Worm (Caenorhabditis elegans) whole organism, late embryonic: ENCODE data around the gene Y32H12A.1.

ENCODE experiments used
- C08G9.2 ChIP-seq: sonication (generic microtip); optimal IDR thresholded peaks from 2 replicates; lab custom pipeline; 2016; ENCODE audit warnings: mild to moderate bottlenecking, missing genetic modification characterization, moderate library complexity, missing compliant biosample characterization
- F13H6.1 ChIP-seq: sonication (generic microtip); optimal IDR thresholded peaks from 2 replicates; lab custom pipeline; 2016; ENCODE audit warnings: missing genetic modification characterization, missing compliant biosample characterization
- K02D7.2 ChIP-seq: sonication (generic microtip); optimal IDR thresholded peaks from 2 replicates; lab custom pipeline; 2017; ENCODE audit warnings: mild to moderate bottlenecking, missing genetic modification characterization, missing compliant biosample characterization
- T23F11.4 ChIP-seq: fragments of 200-800 bp; sonication (Bioruptor generic); optimal IDR thresholded peaks from 2 replicates; lab custom pipeline; 2018; ENCODE audit warnings: mild to moderate bottlenecking, missing genetic modification characterization, missing compliant biosample characterization
- ceh-31 ChIP-seq: sonication (generic microtip); optimal IDR thresholded peaks from 2 replicates; lab custom pipeline; 2016; ENCODE audit warnings: missing genetic modification characterization, missing compliant biosample characterization
- ceh-45 ChIP-seq: fragments of 200-800 bp; sonication (Bioruptor generic); IDR thresholded peaks from 2 replicates; pipeline ENCODE4 v1.3.6; 2022; ENCODE audit warnings: missing genetic modification reagents, missing genetic modification characterization, missing compliant biosample characterization
- elt-2 ChIP-seq: sonication (generic microtip); optimal IDR thresholded peaks from 2 replicates; lab custom pipeline; 2016; ENCODE audit warnings: missing genetic modification reagents, missing genetic modification characterization, missing compliant biosample characterization
- nfya-1 ChIP-seq: sonication (generic microtip); optimal IDR thresholded peaks from 2 replicates; lab custom pipeline; 2017; ENCODE audit warnings: missing genetic modification characterization, mild to moderate bottlenecking, missing compliant biosample characterization, antibody characterized with exemption, moderate library complexity
- rnt-1 ChIP-seq: sonication (generic microtip); optimal IDR thresholded peaks from 2 replicates; lab custom pipeline; 2016; ENCODE audit warnings: missing genetic modification characterization, missing compliant biosample characterization
- unc-86 ChIP-seq: sonication (generic microtip); optimal IDR thresholded peaks from 2 replicates; lab custom pipeline; 2016; ENCODE audit warnings: missing genetic modification characterization, missing compliant biosample characterization

DNA sequence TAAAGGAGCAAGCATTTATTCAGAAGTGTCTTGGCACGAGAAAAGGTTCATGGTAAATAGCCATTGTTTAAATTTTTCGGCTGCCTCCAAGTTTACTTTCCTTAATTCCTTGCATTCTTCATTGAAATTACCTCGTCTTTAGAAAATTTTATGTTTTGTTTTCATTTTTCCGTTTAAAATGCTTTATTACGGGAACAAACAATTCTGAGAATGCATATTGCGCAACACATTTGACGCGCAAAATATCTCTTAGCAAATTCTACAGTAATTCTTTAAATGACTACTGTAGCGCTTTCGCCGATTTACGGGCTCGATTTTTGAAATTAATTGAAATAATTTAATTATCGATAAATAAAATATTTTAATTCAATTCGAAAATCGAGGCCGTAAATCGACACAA is 17.4 kb upstream of the Y32H12A.1 start:
- TF ChIP-seq ceh-45 (no peak), K02D7.2 (no peak), rnt-1 (tag; lab: Kevin White, UChicago) (no peak), unc-86 (tag; lab: Kevin White, UChicago) (no peak), elt-2 (no peak), F13H6.1 (tag; lab: Kevin White, UChicago) (no peak), ceh-31 (tag; lab: Kevin White, UChicago) (no peak), C08G9.2 (tag; lab: Kevin White, UChicago) (no peak), nfya-1 (tag; lab: Kevin White, UChicago) (no peak), T23F11.4 (GFP tag; lab: Kevin White, UChicago) (no peak)
